Worm (Caenorhabditis elegans): ENCODE data around the gene F46F5.13.

Gene F46F5.13

DNA sequence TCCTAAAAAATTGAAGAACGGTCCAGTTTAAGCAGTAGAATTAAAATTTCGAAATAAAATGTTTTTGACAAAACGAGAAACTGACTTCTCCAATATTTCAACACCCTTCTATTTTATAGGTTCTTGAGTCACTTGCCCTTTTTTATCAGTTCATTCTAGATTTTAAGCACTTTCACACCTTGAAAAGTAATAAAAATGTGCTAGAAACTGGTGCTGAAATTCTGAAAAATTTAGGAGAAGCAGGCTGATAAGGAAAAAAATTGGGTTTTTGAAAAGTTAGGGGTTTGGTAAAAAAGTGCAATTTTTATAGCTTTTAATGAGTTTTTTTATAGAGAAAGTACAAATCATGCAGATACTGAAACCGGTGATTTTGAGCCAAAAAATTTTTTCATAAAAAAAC is 42.8 kb upstream of the F46F5.13 start:
- TF ChIP-seq lsy-2 (tag; optimal IDR thresholded peaks at IDR 0.05), result no peak
- TF ChIP-seq nhr-77 (tag; optimal IDR thresholded peaks at IDR 0.05), result no peak
- TF ChIP-seq elt-1 (tag; optimal IDR thresholded peaks at IDR 0.05), result no peak
- TF ChIP-seq ztf-11 (tag; optimal IDR thresholded peaks at IDR 0.05), result no peak
- no peak for TF ChIP-seq F13H6.1 (tag; optimal IDR thresholded peaks at IDR 0.05)
- no peak for TF ChIP-seq nhr-6 (tag; optimal IDR thresholded peaks at IDR 0.05)
- TF ChIP-seq blmp-1 (tag; optimal IDR thresholded peaks at IDR 0.05; ENCODE audit: insufficient read depth), result no peak
- TF ChIP-seq egl-27 (tag; optimal IDR thresholded peaks at IDR 0.05), result no peak
- no peak for TF ChIP-seq unc-39 (tag; optimal IDR thresholded peaks at IDR 0.05)
- no peak for TF ChIP-seq nhr-12 (tag; optimal IDR thresholded peaks at IDR 0.05)
- no peak for TF ChIP-seq sma-3 (GFP tag; optimal IDR thresholded peaks at IDR 0.05)
- no peak for TF ChIP-seq gmeb-1 (tag; optimal IDR thresholded peaks at IDR 0.05)
- no peak for TF ChIP-seq sma-9 (GFP tag; optimal IDR thresholded peaks at IDR 0.05)
- TF ChIP-seq sma-9 (tag; optimal IDR thresholded peaks at IDR 0.05), result no peak
- TF ChIP-seq dmd-4 (tag; optimal IDR thresholded peaks at IDR 0.05), result no peak
- TF ChIP-seq ztf-4 (tag; optimal IDR thresholded peaks at IDR 0.05), result no peak
- no peak for TF ChIP-seq snpc-4 (tag; optimal IDR thresholded peaks at IDR 0.05)
- no peak for TF ChIP-seq nhr-237 (tag; optimal IDR thresholded peaks at IDR 0.05)

DNA sequence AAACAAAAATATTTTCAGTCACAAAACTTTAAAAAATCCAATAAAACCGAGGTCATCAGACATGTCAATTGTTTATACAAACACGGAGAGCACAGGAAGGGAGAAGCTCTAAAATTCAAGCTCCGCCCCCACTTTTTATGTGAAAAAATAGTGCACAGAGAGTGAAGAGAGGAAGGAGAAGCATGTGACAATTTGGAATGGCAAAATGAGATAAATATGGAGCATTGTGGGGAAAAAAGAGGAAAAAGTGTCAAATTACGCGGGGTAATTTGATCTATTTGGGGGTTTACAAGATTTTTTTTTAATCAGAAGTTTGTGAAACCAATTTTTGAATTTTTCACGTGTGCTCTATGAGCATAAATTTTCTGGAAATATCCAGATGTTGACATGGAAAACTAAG is 40.2 kb upstream of the F46F5.13 start:
- TF ChIP-seq nhr-129 (tag; optimal IDR thresholded peaks at IDR 0.05), result peak; percentile 13
- TF ChIP-seq egl-27 (tag; optimal IDR thresholded peaks at IDR 0.05), result no peak
- peak; percentile 1 to 42 for TF ChIP-seq lsy-2 (tag; optimal IDR thresholded peaks at IDR 0.05)
- TF ChIP-seq ztf-11 (tag; optimal IDR thresholded peaks at IDR 0.05), result no peak
- TF ChIP-seq skn-1 (tag; optimal IDR thresholded peaks at IDR 0.05), result no peak
- peak; percentile 60 for TF ChIP-seq sma-9 (GFP tag; optimal IDR thresholded peaks at IDR 0.05)
- no peak for TF ChIP-seq sma-9 (tag; optimal IDR thresholded peaks at IDR 0.05)
- TF ChIP-seq F13H6.1 (tag; optimal IDR thresholded peaks at IDR 0.05), result peak; percentile 63
- peak; percentile 11 for TF ChIP-seq crh-2 (tag; optimal IDR thresholded peaks at IDR 0.05)
- peak; percentile 28 for TF ChIP-seq C34F6.9 (tag; optimal IDR thresholded peaks at IDR 0.05)

DNA sequence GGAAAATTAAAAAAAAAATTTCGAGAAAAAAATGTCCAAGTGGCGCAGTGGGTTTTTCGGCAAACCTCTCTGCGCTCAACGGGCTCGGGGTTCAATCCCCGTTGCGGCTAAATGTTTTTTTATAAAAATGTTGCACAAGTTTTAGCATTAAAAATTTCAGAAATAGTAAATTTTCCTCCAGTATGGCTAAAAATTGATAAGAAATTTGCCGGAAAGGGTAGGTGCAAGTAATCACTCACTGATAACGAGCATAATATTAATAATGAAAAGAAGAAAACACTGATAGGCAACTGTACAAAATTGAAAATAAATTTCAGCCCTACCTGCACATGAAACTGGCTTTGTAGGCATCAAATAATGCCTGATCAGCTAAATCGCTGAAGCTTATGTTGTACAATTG is 38.7 kb upstream of the F46F5.13 start:
- TF ChIP-seq fos-1 (tag; optimal IDR thresholded peaks at IDR 0.05), result peak; percentile 67
- TF ChIP-seq nhr-237 (tag; optimal IDR thresholded peaks at IDR 0.05), result no peak

DNA sequence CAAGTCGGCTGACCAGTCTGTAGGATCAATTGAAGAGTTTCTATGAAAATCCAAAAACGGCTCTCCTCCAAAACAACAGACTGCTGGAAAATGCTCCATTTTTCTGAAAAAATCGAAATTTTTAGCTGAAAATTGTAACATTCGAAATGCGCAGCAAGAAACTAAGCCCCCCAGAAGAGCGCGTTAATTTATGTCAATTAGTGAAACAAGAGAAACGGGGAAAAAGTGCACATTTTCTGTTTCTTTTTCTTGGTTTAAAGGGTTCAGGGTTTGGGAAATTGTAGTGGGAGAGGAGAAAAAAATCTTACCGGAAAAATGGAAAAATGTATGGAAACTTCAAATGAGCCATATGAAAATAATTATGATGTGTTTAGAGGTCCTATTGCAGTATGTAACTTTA is 37.9 kb upstream of the F46F5.13 start, which contains the start of gene C08G5.7:
Gene C08G5.7, minus strand, starts transcription at position 101 of the 400 bp plus-strand sequence.
- TF ChIP-seq F13H6.1 (tag; optimal IDR thresholded peaks at IDR 0.05) (no peak), lin-11 (tag; optimal IDR thresholded peaks at IDR 0.05) (no peak), unc-62 (GFP tag; optimal IDR thresholded peaks at IDR 0.05) (no peak), sma-3 (GFP tag; optimal IDR thresholded peaks at IDR 0.05) (no peak), unc-39 (tag; optimal IDR thresholded peaks at IDR 0.05) (no peak), Y55F3AM.14 (GFP tag; optimal IDR thresholded peaks at IDR 0.05) (no peak), nhr-77 (tag; optimal IDR thresholded peaks at IDR 0.05) (no peak), R02D3.7 (tag; optimal IDR thresholded peaks at IDR 0.05) (no peak), lin-39 (tag; optimal IDR thresholded peaks at IDR 0.05) (no peak), ztf-1 (GFP tag; conservative IDR thresholded peaks at IDR 0.05) (no peak), nhr-23 (tag; optimal IDR thresholded peaks at IDR 0.05) (no peak), gmeb-1 (tag; optimal IDR thresholded peaks at IDR 0.05) (no peak), nhr-10 (tag; optimal IDR thresholded peaks at IDR 0.05) (no peak), elt-1 (tag; optimal IDR thresholded peaks at IDR 0.05) (no peak), blmp-1 (tag; optimal IDR thresholded peaks at IDR 0.05; ENCODE audit: insufficient read depth) (no peak)

DNA sequence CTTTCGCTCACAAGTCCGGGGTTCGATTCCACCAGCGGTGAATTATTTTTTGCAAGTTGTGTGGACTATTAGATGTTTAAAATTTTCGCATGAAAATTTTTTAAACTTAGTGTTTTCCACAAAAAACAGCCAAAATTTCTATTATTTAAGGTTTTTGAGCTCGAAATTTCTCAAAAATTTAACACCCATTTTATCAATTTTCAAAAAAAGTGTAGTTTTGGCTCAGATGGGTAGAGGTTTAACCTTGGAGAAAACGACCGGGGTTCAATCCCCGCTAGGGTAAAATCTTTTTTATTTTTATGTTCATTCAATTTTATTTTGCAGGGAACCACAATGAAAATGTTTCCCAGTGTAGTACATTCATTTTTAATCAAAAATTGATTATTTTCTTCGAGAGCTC is 33.9 kb upstream of the F46F5.13 start:
- TF ChIP-seq nhr-77 (tag; optimal IDR thresholded peaks at IDR 0.05) (no peak), ztf-1 (GFP tag; conservative IDR thresholded peaks at IDR 0.05) (no peak), nhr-129 (tag; optimal IDR thresholded peaks at IDR 0.05) (no peak), sem-4 (tag; optimal IDR thresholded peaks at IDR 0.05) (no peak), ceh-16 (tag; optimal IDR thresholded peaks at IDR 0.05) (no peak), alr-1 (tag; optimal IDR thresholded peaks at IDR 0.05) (no peak), nhr-11 (tag; optimal IDR thresholded peaks at IDR 0.05) (no peak)

All from whole organism, L2 larva.